Fruit fly (Drosophila melanogaster): ENCODE data around the gene CG32104.

The CG32104 gene

DNA sequence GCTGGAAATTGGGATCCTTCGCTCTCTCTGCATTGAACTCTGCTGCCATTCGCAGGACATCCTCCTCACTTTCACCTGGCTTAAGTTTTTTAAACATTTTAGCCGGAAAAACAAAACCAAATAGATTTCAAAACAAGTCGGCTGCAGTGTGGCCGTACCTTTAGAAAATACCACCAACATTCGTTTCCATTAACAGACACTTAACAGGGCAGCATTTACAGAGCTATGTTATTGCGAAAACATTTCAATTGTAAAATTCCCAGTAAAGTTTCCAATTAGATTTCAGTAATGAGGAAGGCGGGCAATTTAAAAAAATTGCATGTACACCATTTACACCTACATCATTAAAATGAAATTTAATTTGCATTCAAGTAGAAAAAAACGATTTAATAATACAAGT is at the start of gene CG32104:
Gene CG32104 (minus strand): TSS at position 152 of the 400 bp plus-strand sequence.
- no peak for TF ChIP-seq noc (tag; optimal IDR thresholded peaks at IDR 0.05)

DNA sequence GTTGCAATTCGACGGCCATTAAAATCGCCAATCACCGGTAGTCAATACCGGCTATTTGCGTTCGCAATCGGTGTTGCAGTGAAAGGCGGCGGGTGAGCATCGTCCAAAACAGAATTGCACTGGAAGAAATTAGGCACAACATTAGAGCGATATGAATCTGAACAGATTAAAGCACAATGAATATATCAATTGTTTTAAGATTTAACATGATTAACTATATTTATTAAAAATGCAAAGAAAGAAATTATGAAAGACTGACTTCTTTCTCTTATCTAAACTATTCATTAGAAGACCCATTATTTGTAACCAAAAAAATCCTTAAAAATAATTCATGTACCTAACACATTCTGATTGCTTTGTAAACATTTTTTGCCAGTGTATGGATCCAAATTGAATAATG is 48.4 kb upstream of the CG32104 start:
- TF ChIP-seq noc (tag; optimal IDR thresholded peaks at IDR 0.05) = no peak

DNA sequence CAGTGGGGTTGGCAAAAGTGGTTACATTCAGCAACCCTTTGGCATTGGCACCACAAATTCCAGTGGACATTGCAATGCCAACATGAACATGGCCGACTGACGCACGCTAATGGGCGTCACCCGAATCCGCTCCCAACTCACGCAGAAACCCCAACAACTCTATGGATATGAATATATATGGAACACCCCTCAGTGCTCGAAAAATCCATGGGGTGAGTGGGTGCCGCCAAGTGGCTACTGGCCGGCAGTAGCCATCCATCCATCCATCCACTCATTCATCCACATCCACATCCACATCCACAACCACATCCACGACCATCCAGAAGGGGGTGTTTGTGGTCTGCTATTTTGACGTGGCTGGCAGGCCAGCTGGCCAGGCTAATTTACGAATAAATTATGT is 48.0 kb upstream of the CG32104 start:
- no peak for TF ChIP-seq noc (tag; optimal IDR thresholded peaks at IDR 0.05)

DNA sequence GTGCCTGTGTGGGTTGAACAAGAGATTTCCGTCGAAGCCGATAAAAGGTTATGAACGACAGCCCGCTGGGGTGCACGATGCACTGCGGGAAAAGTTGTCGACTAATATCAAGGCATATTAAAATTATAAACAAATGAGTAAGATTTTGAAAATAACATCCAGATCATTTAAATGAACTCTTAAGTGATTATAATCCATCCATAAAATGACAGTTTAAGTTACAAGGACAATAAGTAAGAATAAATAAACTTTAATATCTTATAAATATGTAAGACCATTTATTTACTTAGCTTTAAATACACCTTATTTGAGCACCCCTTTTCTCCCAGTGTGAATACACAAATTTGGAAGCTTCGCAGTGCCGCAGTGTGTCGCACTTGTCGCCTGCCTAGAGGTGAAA is 44.9 kb upstream of the CG32104 start:
- no peak for TF ChIP-seq noc (tag; optimal IDR thresholded peaks at IDR 0.05)

DNA sequence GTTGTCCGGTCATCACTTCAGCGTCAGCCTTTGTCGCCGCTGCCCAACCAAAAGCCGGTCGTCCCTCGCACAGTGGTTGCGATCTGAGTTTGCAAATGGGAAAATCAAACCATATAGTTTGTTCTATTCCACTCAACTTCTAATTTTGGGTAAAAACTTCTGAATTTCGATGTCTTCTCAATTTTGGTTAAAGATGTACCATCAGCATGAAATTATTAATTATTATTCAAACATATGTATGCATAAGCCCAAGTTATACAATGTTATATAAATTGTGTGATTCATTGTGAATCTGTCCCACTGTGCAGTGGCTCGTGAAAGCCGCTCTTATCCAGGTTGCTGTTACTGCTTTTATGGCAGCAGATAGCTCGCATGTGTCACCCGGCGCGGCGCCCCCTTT is 43.5 kb upstream of the CG32104 start:
- no peak for TF ChIP-seq noc (tag; optimal IDR thresholded peaks at IDR 0.05)

DNA sequence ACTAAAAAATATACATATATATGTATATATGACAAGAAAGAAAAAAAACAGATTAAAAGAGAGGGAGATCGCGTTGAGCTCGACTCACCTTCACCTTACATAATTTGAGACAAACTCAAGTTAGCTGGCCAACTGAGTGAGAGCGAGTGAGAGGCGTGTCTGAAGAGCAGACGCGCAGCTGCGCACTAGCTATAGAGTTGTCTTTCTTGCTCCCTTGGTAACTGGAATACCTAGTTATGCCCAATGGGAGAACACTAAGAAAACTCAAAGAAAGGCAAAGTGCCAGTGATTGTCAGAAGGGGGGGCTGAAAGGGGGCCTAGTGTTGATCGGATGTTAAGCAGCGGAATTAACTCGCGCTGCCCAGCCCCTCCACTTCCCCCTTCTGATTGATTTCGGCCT is 35.3 kb upstream of the CG32104 start:
- TF ChIP-seq noc (tag; optimal IDR thresholded peaks at IDR 0.05) = no peak

DNA sequence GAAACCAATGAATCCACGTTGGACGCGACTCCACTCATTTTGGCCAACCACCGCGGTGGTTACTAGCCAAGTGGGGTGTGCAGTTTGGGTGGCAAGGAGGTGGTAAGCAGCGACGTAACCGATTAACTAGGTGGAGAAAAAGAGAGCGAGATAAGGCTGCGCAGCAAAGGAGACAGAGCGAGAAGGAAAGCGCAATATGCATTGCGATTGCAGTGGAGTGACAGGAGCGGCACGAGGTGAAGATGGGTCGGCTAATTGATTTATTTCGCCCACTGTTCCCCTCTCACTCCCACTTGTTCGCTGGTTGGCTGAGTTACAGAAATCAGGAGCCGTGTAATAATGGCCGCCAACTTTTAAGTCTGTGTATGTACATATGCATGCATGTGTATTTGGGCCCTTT is 34.6 kb upstream of the CG32104 start:
- no peak for TF ChIP-seq noc (tag; optimal IDR thresholded peaks at IDR 0.05)

DNA sequence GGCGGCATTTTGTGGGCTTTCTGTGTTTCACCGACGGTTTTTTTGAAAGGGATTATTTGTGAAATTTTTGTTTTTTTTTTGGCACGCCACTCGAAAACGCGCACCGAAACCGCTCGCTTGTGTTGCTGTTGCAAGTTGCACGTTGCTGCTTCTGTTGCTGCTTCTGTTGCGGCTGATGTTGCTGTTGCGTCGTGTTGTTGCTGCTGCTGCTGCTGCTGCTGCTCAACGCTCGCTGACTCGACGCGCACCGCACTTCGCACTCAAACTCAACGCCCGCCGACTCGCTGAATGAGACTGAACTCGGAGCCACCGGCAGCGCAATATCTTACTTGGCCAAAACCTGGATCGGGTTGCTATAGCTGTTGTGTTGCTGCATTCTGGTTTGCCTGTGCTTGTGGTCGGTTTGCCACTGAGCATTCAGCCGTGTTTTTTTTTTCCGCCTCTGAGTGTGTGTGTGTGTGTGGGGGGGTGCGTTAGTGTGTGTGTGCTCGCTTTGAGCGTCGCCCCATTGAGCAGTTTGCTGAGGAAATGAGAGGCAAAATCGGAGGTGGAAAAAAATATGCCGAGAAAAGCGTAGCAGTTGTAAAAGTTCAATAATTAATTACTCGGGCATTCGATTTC is 33.4 kb upstream of the CG32104 start, which contains the start of gene toe:
Gene toe (minus strand): TSS at position 277 of the 621 bp plus-strand sequence.
- TF ChIP-seq noc (tag; optimal IDR thresholded peaks at IDR 0.05) = no peak

DNA sequence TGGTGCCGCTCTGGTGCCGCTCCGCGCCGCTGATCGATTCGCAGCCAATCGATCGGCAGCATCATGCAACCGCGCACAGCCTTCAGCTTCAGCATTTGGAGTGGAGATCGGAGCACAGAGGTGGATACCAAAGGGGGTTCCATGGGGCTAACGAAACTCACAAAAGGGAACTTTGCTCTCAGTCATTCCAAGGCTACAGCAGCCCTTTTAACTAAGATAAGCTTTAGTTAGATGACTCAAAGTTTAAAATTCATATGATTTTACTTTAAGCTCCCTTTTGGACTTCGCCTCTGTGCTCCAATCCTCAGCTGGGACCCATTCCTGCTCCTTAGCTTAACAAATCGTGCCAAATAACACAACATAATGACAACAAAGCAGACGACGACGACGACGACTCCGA is 21.3 kb upstream of the CG32104 start:
- TF ChIP-seq noc (tag; optimal IDR thresholded peaks at IDR 0.05) = no peak

DNA sequence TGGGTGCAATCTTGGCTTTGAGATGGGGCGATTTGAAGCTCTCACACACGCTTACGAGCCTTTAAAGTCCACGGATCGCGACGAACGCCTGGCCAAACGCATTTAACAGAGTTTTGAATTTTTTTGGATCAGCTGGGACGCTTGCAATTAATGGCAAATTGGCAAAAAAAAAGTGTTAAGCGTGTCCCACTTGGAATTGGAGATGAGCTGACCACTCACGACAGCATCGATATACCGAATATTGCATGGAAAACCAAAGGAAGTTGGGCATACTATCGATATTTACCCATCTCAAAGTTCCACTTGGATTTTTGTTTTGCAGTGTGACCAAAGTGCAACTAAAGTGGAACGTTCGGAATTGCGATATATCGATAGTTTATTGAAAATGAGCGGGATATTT is 18.2 kb upstream of the CG32104 start, which contains the start of gene ArfGAP1:
Gene ArfGAP1 (minus strand): TSS at position 240 of the 400 bp plus-strand sequence.
- TF ChIP-seq noc (tag; optimal IDR thresholded peaks at IDR 0.05) = no peak

DNA sequence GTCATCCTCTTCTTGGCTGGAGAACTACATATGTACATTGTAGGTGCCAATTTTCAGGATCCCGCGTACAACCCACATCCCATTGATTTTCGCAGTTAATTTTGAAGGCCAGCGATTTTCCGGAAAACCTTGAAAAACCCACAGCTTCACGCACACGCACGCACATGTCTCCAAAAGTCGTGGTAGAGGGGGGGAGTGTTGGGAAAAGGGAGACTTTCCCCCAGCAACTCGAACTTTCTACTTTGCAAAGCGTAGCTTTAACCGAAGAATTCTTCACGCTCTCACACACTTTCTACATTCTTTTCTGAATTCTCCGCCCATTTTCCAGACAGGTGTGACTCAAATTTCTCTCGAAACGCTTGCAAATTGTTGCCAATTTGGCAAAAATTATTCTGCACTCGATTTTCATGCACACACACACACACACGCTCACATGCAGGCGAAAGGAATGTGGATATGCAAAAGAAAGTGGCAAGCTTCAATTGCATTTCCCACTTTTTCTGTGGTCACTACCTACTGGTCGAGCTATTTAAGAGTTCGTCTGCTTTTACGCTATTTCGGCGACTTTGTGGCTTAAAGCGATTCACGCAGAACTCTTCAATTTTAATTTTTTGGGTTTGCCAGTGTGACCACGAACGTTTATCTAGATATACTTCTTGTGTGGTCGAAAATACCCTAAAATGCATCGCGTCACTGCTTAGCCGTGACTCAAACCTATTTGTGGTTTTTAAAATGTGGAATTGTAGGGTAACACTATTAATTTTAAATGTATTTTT is 15.3 kb upstream of the CG32104 start, which contains the start of gene SCaMC:
Gene SCaMC (minus strand): TSS at position 654 of the 776 bp plus-strand sequence.
- TF ChIP-seq noc (tag; optimal IDR thresholded peaks at IDR 0.05) = no peak

DNA sequence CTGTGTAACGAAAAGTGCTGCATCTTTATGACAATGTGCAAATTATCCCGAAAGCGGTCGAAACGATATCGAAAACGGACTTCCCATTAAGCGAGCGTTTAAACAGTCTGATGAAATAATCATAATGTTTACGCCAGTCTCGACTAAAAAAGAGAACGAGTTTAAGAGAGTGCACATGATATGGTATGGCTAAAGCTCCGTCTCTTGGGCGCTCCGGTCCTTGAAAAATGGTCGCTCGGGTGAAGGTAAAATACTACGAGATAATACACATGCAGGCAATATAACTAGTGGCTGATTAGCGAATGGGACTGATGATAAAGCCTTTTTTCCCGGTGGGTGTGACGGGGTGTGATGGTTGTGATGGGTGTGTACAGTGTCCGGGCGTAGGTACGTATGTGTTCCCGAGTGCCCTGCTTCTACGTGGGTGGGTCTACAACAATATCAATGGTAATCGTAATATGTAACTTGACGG is 12.1 kb upstream of the CG32104 start:
- TF ChIP-seq noc (tag; optimal IDR thresholded peaks at IDR 0.05) = no peak

DNA sequence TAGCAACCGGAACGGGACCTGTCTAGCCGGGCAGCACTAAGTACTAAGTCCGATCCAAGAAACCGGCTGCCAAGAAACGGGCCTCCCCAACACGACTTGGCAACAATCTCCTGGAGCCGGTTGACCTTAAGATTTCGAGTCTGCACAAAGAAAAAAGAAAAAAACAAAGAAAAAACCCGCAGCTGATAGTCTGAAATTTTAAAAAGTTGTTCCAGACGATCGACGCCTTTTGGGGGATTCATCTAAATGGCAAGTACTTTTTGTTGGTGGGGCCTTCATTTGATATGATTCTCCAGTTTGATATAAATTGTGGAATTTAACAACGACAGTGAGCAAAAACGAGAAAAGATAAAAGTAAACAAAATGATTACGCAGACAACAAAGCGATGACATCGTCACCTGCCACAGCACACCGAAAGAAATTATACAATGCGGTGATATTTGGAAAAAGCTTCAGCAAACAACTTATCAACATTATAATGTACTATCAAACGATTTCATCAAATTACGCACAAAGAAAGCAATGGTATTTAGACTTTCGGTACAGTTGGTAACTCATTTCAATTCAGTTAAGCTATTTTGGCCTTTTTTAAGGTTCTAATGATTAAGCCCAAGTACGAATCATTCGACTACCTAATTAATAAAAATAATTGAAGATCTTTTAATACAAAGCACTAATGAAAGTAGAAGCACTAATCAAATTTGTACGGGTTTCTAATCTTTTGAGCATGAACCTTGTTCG is 11.5 kb upstream of the CG32104 start:
- TF ChIP-seq noc (tag; optimal IDR thresholded peaks at IDR 0.05) = peak; percentile 51

DNA sequence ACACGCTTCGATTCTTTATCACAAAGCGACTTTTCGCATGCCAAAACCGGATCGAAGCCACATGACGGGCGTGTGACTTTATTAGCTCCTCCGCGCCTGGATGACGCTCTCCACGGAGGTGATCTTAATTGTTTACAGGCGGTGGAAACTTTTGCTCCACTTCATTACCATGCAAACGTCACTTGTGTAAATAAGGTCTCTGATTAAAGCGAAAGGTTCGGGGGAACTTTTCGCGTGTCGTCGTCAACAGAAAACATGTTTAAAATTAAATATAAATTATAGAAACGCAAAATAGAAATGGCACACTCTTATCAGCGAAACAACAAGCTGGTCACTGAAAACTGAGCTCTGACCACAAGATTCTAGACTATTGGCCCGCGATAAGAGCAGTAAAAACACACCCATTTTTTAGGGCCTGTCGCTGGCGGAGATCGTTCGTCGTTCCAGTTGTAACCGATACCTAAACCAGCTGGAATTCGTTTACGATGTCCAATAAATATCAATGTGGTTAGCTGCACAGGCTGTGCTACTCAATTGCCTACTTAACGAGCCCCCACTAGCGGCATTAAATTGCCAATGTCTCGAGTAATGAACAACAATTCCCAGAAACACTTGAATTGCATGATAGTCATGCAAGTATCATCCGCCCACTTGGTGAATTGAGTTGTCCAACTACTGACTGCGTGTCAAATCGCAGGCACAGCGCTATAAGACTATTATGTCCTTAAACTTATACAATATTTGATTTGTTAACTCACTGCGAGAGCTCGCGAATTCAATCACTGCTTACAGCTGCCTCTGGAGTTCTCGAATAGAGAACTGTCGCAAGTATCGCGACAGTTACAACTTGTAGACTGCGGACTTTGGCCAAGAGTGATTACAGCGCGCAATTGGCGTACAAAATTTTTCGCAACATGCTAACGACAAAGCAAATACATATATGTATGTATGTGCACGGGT is 10.5 kb upstream of the CG32104 start:
- peak; percentile 45 for TF ChIP-seq noc (tag; optimal IDR thresholded peaks at IDR 0.05)

Measured in whole organism, larva.